Fruit fly (Drosophila melanogaster): ENCODE data around the gene CG14689.
A peak's percentile ranks its signal among the peaks of the same experiment; 100 is the strongest.

The CG14689 gene

DNA sequence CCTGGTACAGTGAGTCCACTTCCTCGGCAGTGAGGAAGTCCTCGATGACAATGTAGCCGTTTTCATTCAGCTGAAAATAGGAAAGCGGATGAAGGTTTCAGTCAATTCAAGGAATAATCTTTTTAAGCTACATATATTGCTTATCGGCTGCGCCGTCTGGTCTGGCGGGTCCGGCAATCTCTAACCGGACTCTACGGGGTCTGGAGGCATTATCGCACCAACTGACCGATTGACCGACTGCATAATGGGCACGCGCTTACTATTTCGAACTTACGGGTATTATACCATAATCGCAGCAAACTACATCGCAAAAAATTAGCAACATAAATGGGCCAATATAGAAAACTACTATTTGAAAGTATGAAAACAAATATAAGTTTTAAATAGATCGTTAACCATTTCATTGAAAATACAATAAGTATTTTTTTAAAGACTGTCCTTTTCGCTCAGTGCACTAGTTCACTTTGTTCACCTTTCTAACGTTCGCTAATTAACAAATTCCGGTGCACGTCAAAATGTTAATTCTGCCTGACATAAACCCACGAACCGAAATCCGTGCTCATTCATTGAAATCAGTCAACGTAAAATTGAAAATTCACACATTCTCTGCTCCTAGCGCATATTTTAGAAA lies 32.0 kb downstream of the CG14689 start (continued):
- TF ChIP-seq sima (GFP tag; optimal IDR thresholded peaks at IDR 0.05) (no peak), CG7839 (tag; optimal IDR thresholded peaks at IDR 0.05) (no peak), da (GFP tag; optimal IDR thresholded peaks at IDR 0.05) (no peak), NfI (GFP tag; optimal IDR thresholded peaks at IDR 0.05) (no peak), CG4617 (GFP tag; optimal IDR thresholded peaks at IDR 0.05; ENCODE audit: borderline replicate concordance) (no peak), CG15514 (GFP tag; optimal IDR thresholded peaks at IDR 0.05) (no peak), MTF-1 (GFP tag; optimal IDR thresholded peaks at IDR 0.05; ENCODE audit: borderline replicate concordance) (no peak), CG30020 (tag; optimal IDR thresholded peaks at IDR 0.05) (no peak), stwl (tag; optimal IDR thresholded peaks at IDR 0.05) (no peak), dpn (GFP tag; optimal IDR thresholded peaks at IDR 0.05) (no peak), HmgZ (tag; optimal IDR thresholded peaks at IDR 0.05) (no peak), D19B (GFP tag; optimal IDR thresholded peaks at IDR 0.05) (no peak), tgo (GFP tag; IDR thresholded peaks at IDR 0.05) (no peak), CG17328 (GFP tag; IDR thresholded peaks at IDR 0.05) (peak; percentile 55), CG2120 (GFP tag; optimal IDR thresholded peaks at IDR 0.05) (peak; percentile 31), so (GFP tag; IDR thresholded peaks at IDR 0.05) (no peak), Trl (optimal IDR thresholded peaks at IDR 0.05) (no peak), Trl (GFP tag; optimal IDR thresholded peaks at IDR 0.05) (no peak), oc (tag; optimal IDR thresholded peaks at IDR 0.05) (no peak), slp2 (GFP tag; optimal IDR thresholded peaks at IDR 0.05) (no peak), Camta (GFP tag; optimal IDR thresholded peaks at IDR 0.05) (no peak), cg (GFP tag; optimal IDR thresholded peaks at IDR 0.05) (no peak), CkIIα-i1 (GFP tag; IDR thresholded peaks at IDR 0.05) (no peak), Doc3 (GFP tag; IDR thresholded peaks at IDR 0.05; ENCODE audit: partially characterized antibody) (no peak), corto (GFP tag; optimal IDR thresholded peaks at IDR 0.05) (no peak), lmd (GFP tag; IDR thresholded peaks at IDR 0.05) (0 out of 2 replicates have a peak, but pooled peaks have one; percentile 10), CG13894 (tag; optimal IDR thresholded peaks at IDR 0.05) (no peak), ken (GFP tag; IDR thresholded peaks at IDR 0.05) (no peak), Max (GFP tag; optimal IDR thresholded peaks at IDR 0.05) (no peak), en (GFP tag; optimal IDR thresholded peaks at IDR 0.05) (no peak)

dm6 chr3R:10677245-10677902 lies 33.7 kb downstream of the CG14689 start, which contains the start of gene CG6465:
Gene CG6465, minus strand, starts transcription at chr3R:10677251.
- TF ChIP-seq Chrac-16 (GFP tag; optimal IDR thresholded peaks at IDR 0.05): no peak
- no peak for TF ChIP-seq salm (tag; optimal IDR thresholded peaks at IDR 0.05)
- no peak for TF ChIP-seq Xbp1 (GFP tag; optimal IDR thresholded peaks at IDR 0.05)
- no peak for TF ChIP-seq CG5245 (GFP tag; optimal IDR thresholded peaks at IDR 0.05)
- no peak for TF ChIP-seq peb (GFP tag; IDR thresholded peaks at IDR 0.05)
- no peak for TF ChIP-seq CG12391 (tag; optimal IDR thresholded peaks at IDR 0.05)
- no peak for TF ChIP-seq zfh2 (GFP tag; optimal IDR thresholded peaks at IDR 0.05)
- no peak for TF ChIP-seq Max (GFP tag; optimal IDR thresholded peaks at IDR 0.05)
- no peak for TF ChIP-seq Stat92E (GFP tag; optimal IDR thresholded peaks at IDR 0.05)
- no peak for TF ChIP-seq en (GFP tag; optimal IDR thresholded peaks at IDR 0.05)
- no peak for TF ChIP-seq Hand (GFP tag; optimal IDR thresholded peaks at IDR 0.05)
- TF ChIP-seq odd (GFP tag; optimal IDR thresholded peaks at IDR 0.05): no peak
- TF ChIP-seq cas (GFP tag; IDR thresholded peaks at IDR 0.05): no peak
- peak; percentile 39 for TF ChIP-seq CG8290 (GFP tag; optimal IDR thresholded peaks at IDR 0.05)
- peak; percentile 56 to 76 for TF ChIP-seq CG8290 (tag; optimal IDR thresholded peaks at IDR 0.05)
- no peak for TF ChIP-seq Adf1 (GFP tag; IDR thresholded peaks at IDR 0.05)
- TF ChIP-seq Tbp (GFP tag; optimal IDR thresholded peaks at IDR 0.05): no peak
- peak; percentile 12 to 85 for TF ChIP-seq Pdp1 (GFP tag; optimal IDR thresholded peaks at IDR 0.05)
- TF ChIP-seq pnt (GFP tag; optimal IDR thresholded peaks at IDR 0.05): no peak
- TF ChIP-seq Fer2 (tag; optimal IDR thresholded peaks at IDR 0.05): no peak
- TF ChIP-seq Med (GFP tag): peak; percentile 88
- TF ChIP-seq D19A (tag; optimal IDR thresholded peaks at IDR 0.05): no peak
- peak; percentile 17; the same call in 1 of the 2 replicates for TF ChIP-seq lmd (GFP tag; IDR thresholded peaks at IDR 0.05)

Measured in whole organism, embryonic.